Fruit fly (Drosophila melanogaster): ENCODE measurements around the gene skd.

- no peak for TF ChIP-seq Myc (optimal IDR thresholded peaks at IDR 0.05)
- no peak for TF ChIP-seq ttk (optimal IDR thresholded peaks at IDR 0.05)
- TF ChIP-seq psq (optimal IDR thresholded peaks at IDR 0.05), result no peak
- no peak for TF ChIP-seq h (optimal IDR thresholded peaks at IDR 0.05)
- TF ChIP-seq Sin3A (optimal IDR thresholded peaks at IDR 0.05), result no peak
These were observed 60.6 kb downstream of the skd start, which contains the start of gene CG12983 for dm6 chr3L:20966662-20967061.

Measured in Kc167 (cell line).